Worm (Caenorhabditis elegans) whole organism, early embryonic: ENCODE measurements around the gene T04F8.8.

Source experiments
- B0310.2 ChIP-seq: sonication (generic microtip); optimal IDR thresholded peaks from 2 replicates; lab custom pipeline; 2016; ENCODE audit warnings: mild to moderate bottlenecking, missing genetic modification characterization, missing compliant biosample characterization
- F13C5.2 ChIP-seq: sonication (generic microtip); optimal IDR thresholded peaks from 2 replicates; lab custom pipeline; 2017; ENCODE audit warnings: mild to moderate bottlenecking, missing genetic modification characterization, inconsistent platforms, missing compliant biosample characterization
- aly-1 ChIP-seq: sonication (generic microtip); optimal IDR thresholded peaks from 2 replicates; lab custom pipeline; 2016; ENCODE audit warnings: missing genetic modification characterization, missing compliant biosample characterization
- ama-1 ChIP-seq: fragments of 150-350 bp; optimal IDR thresholded peaks from 2 replicates; lab custom pipeline; 2014
- ceh-13 ChIP-seq: fragments of 200-800 bp; sonication (Bioruptor generic); optimal IDR thresholded peaks from 2 replicates; lab custom pipeline; 2018; ENCODE audit warnings: mild to moderate bottlenecking, missing genetic modification characterization, missing compliant biosample characterization
- ceh-36 ChIP-seq: sonication (generic microtip); optimal IDR thresholded peaks from 2 replicates; lab custom pipeline; 2016; ENCODE audit warnings: missing genetic modification characterization, inconsistent platforms, missing compliant biosample characterization
- ets-7 ChIP-seq: sonication (generic microtip); optimal IDR thresholded peaks from 2 replicates; lab custom pipeline; 2016; ENCODE audit warnings: missing genotype, missing genetic modification characterization, missing compliant biosample characterization
- flt-1 ChIP-seq: fragments of 200-800 bp; sonication (Bioruptor generic); IDR thresholded peaks from 2 replicates; pipeline ENCODE4 v1.3.6; 2022; ENCODE audit warnings: missing genetic modification characterization, missing compliant biosample characterization
- hmbx-1 ChIP-seq: sonication (generic microtip); optimal IDR thresholded peaks from 2 replicates; lab custom pipeline; 2016; ENCODE audit warnings: mild to moderate bottlenecking, missing genetic modification characterization, missing compliant biosample characterization
- hmg-4 ChIP-seq: fragments of 200-800 bp; sonication (Bioruptor generic); optimal IDR thresholded peaks from 2 replicates; lab custom pipeline; 2018; ENCODE audit warnings: mild to moderate bottlenecking, missing genetic modification characterization, missing compliant biosample characterization
- hnd-1 ChIP-seq: sonication (generic microtip); optimal IDR thresholded peaks from 2 replicates; lab custom pipeline; 2016; ENCODE audit warnings: missing genetic modification characterization, missing compliant biosample characterization
- pes-1 ChIP-seq: fragments of 200-800 bp; sonication (Bioruptor generic); IDR thresholded peaks from 2 replicates; pipeline ENCODE4 v1.3.6; 2022; ENCODE audit warnings: missing genetic modification reagents, missing genetic modification characterization, missing compliant biosample characterization
- scrt-1 ChIP-seq: fragments of 200-800 bp; sonication (Bioruptor generic); IDR thresholded peaks from 2 replicates; pipeline ENCODE4 v1.3.6; 2022; ENCODE audit warnings: missing genetic modification characterization, missing compliant biosample characterization
- sea-1 ChIP-seq: fragments of 200-800 bp; sonication (Bioruptor generic); conservative IDR thresholded peaks from 2 replicates; pipeline ENCODE4 v1.3.6; 2022; ENCODE audit warnings: missing genetic modification characterization, missing compliant biosample characterization
- tbx-11 ChIP-seq: fragments of 200-800 bp; sonication (Bioruptor generic); IDR thresholded peaks from 2 replicates; pipeline ENCODE4 v1.3.6; 2022; ENCODE audit warnings: missing genetic modification characterization, missing compliant biosample characterization
- tbx-37 ChIP-seq: fragments of 200-800 bp; sonication (Bioruptor generic); conservative IDR thresholded peaks from 2 replicates; pipeline ENCODE4 v1.3.6; 2022; ENCODE audit warnings: missing genetic modification reagents, missing genetic modification characterization, missing compliant biosample characterization
- tra-4 ChIP-seq: sonication (generic microtip); optimal IDR thresholded peaks from 2 replicates; lab custom pipeline; 2017; ENCODE audit warnings: missing genetic modification characterization, missing compliant biosample characterization

T04F8.8 gene

ce11 chrX:11606815-11607499 is 40.3 kb upstream of the T04F8.8 start:
- TF ChIP-seq tbx-37 (GFP tag; lab: Robert Waterston, UW) (no peak), F13C5.2 (tag; lab: Kevin White, UChicago) (no peak), ceh-36 (tag; lab: Kevin White, UChicago) (no peak), ama-1 (no peak), aly-1 (tag; lab: Kevin White, UChicago) (no peak), pes-1 (GFP tag; lab: Robert Waterston, UW) (no peak), sea-1 (GFP tag; lab: Robert Waterston, UW) (no peak), hmg-4 (GFP tag; lab: Kevin White, UChicago) (no peak), ceh-13 (GFP tag; lab: Kevin White, UChicago) (no peak), hmbx-1 (tag; lab: Kevin White, UChicago) (no peak), scrt-1 (GFP tag; lab: Robert Waterston, UW) (no peak), tbx-11 (GFP tag; lab: Robert Waterston, UW) (no peak)

ce11 chrX:11607500-11607823 is 39.8 kb upstream of the T04F8.8 start:
- TF ChIP-seq aly-1 (tag; lab: Kevin White, UChicago) (no peak), B0310.2 (tag; lab: Kevin White, UChicago) (no peak), F13C5.2 (tag; lab: Kevin White, UChicago) (no peak), ceh-36 (tag; lab: Kevin White, UChicago) (no peak)

- TF ChIP-seq hmg-4 (GFP tag; lab: Kevin White, UChicago) = no peak
- TF ChIP-seq sea-1 (GFP tag; lab: Robert Waterston, UW) = no peak
- TF ChIP-seq tbx-11 (GFP tag; lab: Robert Waterston, UW) = no peak
- no peak for TF ChIP-seq pes-1 (GFP tag; lab: Robert Waterston, UW)
- no peak for TF ChIP-seq tbx-37 (GFP tag; lab: Robert Waterston, UW)
- no peak for TF ChIP-seq ceh-13 (GFP tag; lab: Kevin White, UChicago)
- no peak for TF ChIP-seq tra-4 (tag; lab: Kevin White, UChicago)
- TF ChIP-seq flt-1 (GFP tag; lab: Robert Waterston, UW) = no peak
- no peak for TF ChIP-seq aly-1 (tag; lab: Kevin White, UChicago)
- no peak for TF ChIP-seq hnd-1 (tag; lab: Kevin White, UChicago)
- no peak for TF ChIP-seq ets-7 (tag; lab: Kevin White, UChicago)
- TF ChIP-seq hmbx-1 (tag; lab: Kevin White, UChicago) = no peak
- TF ChIP-seq F13C5.2 (tag; lab: Kevin White, UChicago) = no peak
- no peak for TF ChIP-seq ceh-36 (tag; lab: Kevin White, UChicago)
- TF ChIP-seq ama-1 = no peak
- no peak for TF ChIP-seq scrt-1 (GFP tag; lab: Robert Waterston, UW)
Observed at ce11 chrX:11608110-11608759, 39.0 kb upstream of the T04F8.8 start.

- no peak for TF ChIP-seq F13C5.2 (tag; lab: Kevin White, UChicago)
- no peak for TF ChIP-seq tbx-37 (GFP tag; lab: Robert Waterston, UW)
- no peak for TF ChIP-seq scrt-1 (GFP tag; lab: Robert Waterston, UW)
- TF ChIP-seq ama-1 = no peak
- TF ChIP-seq sea-1 (GFP tag; lab: Robert Waterston, UW) = no peak
- no peak for TF ChIP-seq ets-7 (tag; lab: Kevin White, UChicago)
- TF ChIP-seq tra-4 (tag; lab: Kevin White, UChicago) = no peak
- no peak for TF ChIP-seq pes-1 (GFP tag; lab: Robert Waterston, UW)
- no peak for TF ChIP-seq hnd-1 (tag; lab: Kevin White, UChicago)
Observed at ce11 chrX:11617387-11617786, 29.9 kb upstream of the T04F8.8 start, which contains the start of gene F52D10.4. Gene F52D10.4 (plus strand): TSS chrX:11617470.

ce11 chrX:11621997-11622396 is 25.3 kb upstream of the T04F8.8 start, which contains the start of gene sto-3:
Gene sto-3 (minus strand): TSS chrX:11622097.
- TF ChIP-seq ets-7 (tag; lab: Kevin White, UChicago) = no peak
- TF ChIP-seq tra-4 (tag; lab: Kevin White, UChicago) = no peak
- TF ChIP-seq F13C5.2 (tag; lab: Kevin White, UChicago) = no peak
- TF ChIP-seq ama-1 = no peak
- no peak for TF ChIP-seq tbx-11 (GFP tag; lab: Robert Waterston, UW)
- TF ChIP-seq hmbx-1 (tag; lab: Kevin White, UChicago) = no peak
- TF ChIP-seq ceh-13 (GFP tag; lab: Kevin White, UChicago) = no peak
- no peak for TF ChIP-seq aly-1 (tag; lab: Kevin White, UChicago)
- no peak for TF ChIP-seq hmg-4 (GFP tag; lab: Kevin White, UChicago)
- no peak for TF ChIP-seq B0310.2 (tag; lab: Kevin White, UChicago)

ce11 chrX:11623442-11623841 is 23.8 kb upstream of the T04F8.8 start:
- no peak for TF ChIP-seq hnd-1 (tag; lab: Kevin White, UChicago)
- no peak for TF ChIP-seq flt-1 (GFP tag; lab: Robert Waterston, UW)
- TF ChIP-seq ama-1 = no peak
- no peak for TF ChIP-seq tra-4 (tag; lab: Kevin White, UChicago)
- TF ChIP-seq aly-1 (tag; lab: Kevin White, UChicago) = no peak
- no peak for TF ChIP-seq pes-1 (GFP tag; lab: Robert Waterston, UW)
- TF ChIP-seq ceh-36 (tag; lab: Kevin White, UChicago) = no peak
- TF ChIP-seq F13C5.2 (tag; lab: Kevin White, UChicago) = no peak
- no peak for TF ChIP-seq hmbx-1 (tag; lab: Kevin White, UChicago)
- TF ChIP-seq scrt-1 (GFP tag; lab: Robert Waterston, UW) = no peak
- no peak for TF ChIP-seq sea-1 (GFP tag; lab: Robert Waterston, UW)
- no peak for TF ChIP-seq ceh-13 (GFP tag; lab: Kevin White, UChicago)
- no peak for TF ChIP-seq ets-7 (tag; lab: Kevin White, UChicago)
- no peak for TF ChIP-seq hmg-4 (GFP tag; lab: Kevin White, UChicago)
- no peak for TF ChIP-seq tbx-11 (GFP tag; lab: Robert Waterston, UW)
- TF ChIP-seq tbx-37 (GFP tag; lab: Robert Waterston, UW) = no peak
- TF ChIP-seq B0310.2 (tag; lab: Kevin White, UChicago) = no peak
